Worm (Caenorhabditis elegans): ENCODE results near the gene Y39B6A.13.

The Y39B6A.13 gene

ce11 chrV:19148350-19148749 is 29.1 kb upstream of the Y39B6A.13 start:
- no peak for TF ChIP-seq tbx-8 (GFP tag; optimal IDR thresholded peaks at IDR 0.05)
- TF ChIP-seq drap-1 (GFP tag; optimal IDR thresholded peaks at IDR 0.05): peak; percentile 13

- no peak for TF ChIP-seq ceh-83 (GFP tag; optimal IDR thresholded peaks at IDR 0.05)
- no peak for TF ChIP-seq cnd-1 (tag; optimal IDR thresholded peaks at IDR 0.05)
- no peak for TF ChIP-seq elt-3 (tag; optimal IDR thresholded peaks at IDR 0.05)
- TF ChIP-seq nhr-237 (tag; optimal IDR thresholded peaks at IDR 0.05): no peak
- TF ChIP-seq blmp-1 (tag; optimal IDR thresholded peaks at IDR 0.05): no peak
- no peak for TF ChIP-seq ceh-39 (tag; optimal IDR thresholded peaks at IDR 0.05)
- no peak for TF ChIP-seq lsy-2 (tag; optimal IDR thresholded peaks at IDR 0.05)
- no peak for TF ChIP-seq pha-4 (tag; optimal IDR thresholded peaks at IDR 0.05)
- no peak for TF ChIP-seq sem-2 (GFP tag; optimal IDR thresholded peaks at IDR 0.05)
Measured at ce11 chrV:19142595-19142994, 23.4 kb upstream of the Y39B6A.13 start.

- no peak for TF ChIP-seq nhr-28 (tag; optimal IDR thresholded peaks at IDR 0.05)
- no peak for TF ChIP-seq M03D4.4 (tag; optimal IDR thresholded peaks at IDR 0.05)
- TF ChIP-seq lsy-2 (tag; optimal IDR thresholded peaks at IDR 0.05): no peak
- no peak for TF ChIP-seq drap-1 (GFP tag; optimal IDR thresholded peaks at IDR 0.05)
- no peak for TF ChIP-seq lin-13 (tag; optimal IDR thresholded peaks at IDR 0.05)
- TF ChIP-seq ceh-83 (GFP tag; optimal IDR thresholded peaks at IDR 0.05): no peak
- no peak for TF ChIP-seq unc-62 (GFP tag; optimal IDR thresholded peaks at IDR 0.05)
- TF ChIP-seq ztf-11 (tag; optimal IDR thresholded peaks at IDR 0.05): no peak
- no peak for TF ChIP-seq blmp-1 (tag; optimal IDR thresholded peaks at IDR 0.05)
- TF ChIP-seq sptf-1 (tag; optimal IDR thresholded peaks at IDR 0.05): no peak
- no peak for TF ChIP-seq snpc-4 (tag; optimal IDR thresholded peaks at IDR 0.05)
- TF ChIP-seq nhr-2 (tag; optimal IDR thresholded peaks at IDR 0.05): no peak
- no peak for TF ChIP-seq pha-4 (tag; optimal IDR thresholded peaks at IDR 0.05)
- TF ChIP-seq ceh-43 (GFP tag; optimal IDR thresholded peaks at IDR 0.05): no peak
- no peak for TF ChIP-seq lin-32 (GFP tag; optimal IDR thresholded peaks at IDR 0.05)
- TF ChIP-seq bed-3 (GFP tag; optimal IDR thresholded peaks at IDR 0.05): no peak
- no peak for TF ChIP-seq sem-2 (GFP tag; optimal IDR thresholded peaks at IDR 0.05)
- no peak for TF ChIP-seq elt-3 (tag; optimal IDR thresholded peaks at IDR 0.05)
- TF ChIP-seq elt-1 (tag; optimal IDR thresholded peaks at IDR 0.05; ENCODE audit: borderline replicate concordance, insufficient read depth): no peak
Measured at ce11 chrV:19140495-19140894, 21.3 kb upstream of the Y39B6A.13 start, which contains the start of gene cpg-23. cpg-23 (plus strand) TSS chrV:19140795.

ce11 chrV:19136206-19136605 is 17.0 kb upstream of the Y39B6A.13 start, which contains the start of gene Y39B6A.9:
Y39B6A.9 (plus strand) TSS chrV:19136506.
- no peak for TF ChIP-seq snpc-4 (tag; optimal IDR thresholded peaks at IDR 0.05)

ce11 chrV:19133507-19133906 is 14.3 kb upstream of the Y39B6A.13 start, which contains the start of gene Y39B6A.10:
Y39B6A.10 (minus strand) TSS chrV:19133607.
- TF ChIP-seq nhr-2 (tag; optimal IDR thresholded peaks at IDR 0.05) (no peak), elt-1 (tag; optimal IDR thresholded peaks at IDR 0.05; ENCODE audit: borderline replicate concordance, insufficient read depth) (no peak), bed-3 (GFP tag; optimal IDR thresholded peaks at IDR 0.05) (no peak), flh-1 (GFP tag; optimal IDR thresholded peaks at IDR 0.05) (no peak), ceh-43 (GFP tag; optimal IDR thresholded peaks at IDR 0.05) (no peak), lin-32 (GFP tag; optimal IDR thresholded peaks at IDR 0.05) (no peak), unc-62 (GFP tag; optimal IDR thresholded peaks at IDR 0.05) (no peak), cnd-1 (tag; optimal IDR thresholded peaks at IDR 0.05) (no peak), sptf-1 (tag; optimal IDR thresholded peaks at IDR 0.05) (no peak), ces-1 (GFP tag; optimal IDR thresholded peaks at IDR 0.05) (no peak), zip-8 (tag; optimal IDR thresholded peaks at IDR 0.05) (no peak), mls-2 (tag; optimal IDR thresholded peaks at IDR 0.05) (no peak), nhr-28 (tag; optimal IDR thresholded peaks at IDR 0.05) (no peak), mep-1 (tag; optimal IDR thresholded peaks at IDR 0.05) (no peak)

ce11 chrV:19131848-19132401 is 12.7 kb upstream of the Y39B6A.13 start:
- no peak for TF ChIP-seq nhr-2 (tag; optimal IDR thresholded peaks at IDR 0.05)

Measured in whole organism, mixed stage, embryonic.